Worm (Caenorhabditis elegans) whole organism, L4/young adult: ENCODE measurements around the gene F16B4.4.

Experiments used
- dao-5 ChIP-seq: sonication (generic microtip); optimal IDR thresholded peaks from 2 replicates; lab custom pipeline; 2016; ENCODE audit warnings: missing genotype, missing genetic modification characterization, moderate library complexity, missing compliant biosample characterization
- him-1 ChIP-seq: sonication (generic microtip); optimal IDR thresholded peaks from 2 replicates; lab custom pipeline; 2016; ENCODE audit warnings: missing genotype, missing genetic modification reagents, missing genetic modification characterization, missing compliant biosample characterization

- no peak for TF ChIP-seq him-1
- TF ChIP-seq dao-5 (tag; lab: Kevin White, UChicago): no peak
Measured at ce11 chrV:1586906-1587305, 6.9 kb upstream of the F16B4.4 start, which contains the start of gene F16B4.6.
